Fruit fly (Drosophila melanogaster): ENCODE results near the gene Septin2.
A peak's percentile ranks its signal among the peaks of the same experiment; 100 is the strongest.

The Septin2 gene

dm6 chr3R:20557415-20558105 lies 30.6 kb downstream of the Septin2 start, which contains the start of the genes DPCoAC and CG5180 (continued):
- TF ChIP-seq CG1792 (GFP tag; optimal IDR thresholded peaks at IDR 0.05): peak; percentile 33
- TF ChIP-seq az2 (GFP tag; optimal IDR thresholded peaks at IDR 0.05): peak; percentile 41
- peak; percentile 0 for TF ChIP-seq D (optimal IDR thresholded peaks at IDR 0.05)
- TF ChIP-seq D (GFP tag; optimal IDR thresholded peaks at IDR 0.05): peak; percentile 40
- no peak; the same call in 2 of the 3 replicates for TF ChIP-seq ase (GFP tag; IDR thresholded peaks at IDR 0.05)
- TF ChIP-seq Bteb2 (GFP tag; optimal IDR thresholded peaks at IDR 0.05): peak; percentile 37
- no peak for TF ChIP-seq disco-r (GFP tag; optimal IDR thresholded peaks at IDR 0.05)
- TF ChIP-seq vnd (GFP tag; IDR thresholded peaks at IDR 0.05; ENCODE audit: partially characterized antibody): peak; percentile 44; the same call in 2 of the 3 replicates
- peak; percentile 53 for TF ChIP-seq CG30431 (GFP tag; optimal IDR thresholded peaks at IDR 0.05)
- TF ChIP-seq corto (GFP tag; optimal IDR thresholded peaks at IDR 0.05): no peak
- peak; percentile 25 for TF ChIP-seq unpg (GFP tag; optimal IDR thresholded peaks at IDR 0.05)
- no peak for TF ChIP-seq dan (GFP tag; IDR thresholded peaks at IDR 0.05)
- no peak for TF ChIP-seq hth (optimal IDR thresholded peaks at IDR 0.05)
- peak; percentile 15 for TF ChIP-seq Hand (GFP tag; optimal IDR thresholded peaks at IDR 0.05)
- TF ChIP-seq CG13123 (GFP tag; optimal IDR thresholded peaks at IDR 0.05): peak; percentile 51
- TF ChIP-seq gcm2 (GFP tag; optimal IDR thresholded peaks at IDR 0.05): no peak
- peak; percentile 68 for TF ChIP-seq sug (tag; optimal IDR thresholded peaks at IDR 0.05)
- no peak for TF ChIP-seq aop (GFP tag; IDR thresholded peaks at IDR 0.05)
- TF ChIP-seq mirr (GFP tag; optimal IDR thresholded peaks at IDR 0.05): peak; percentile 50
- TF ChIP-seq CG14441 (GFP tag; IDR thresholded peaks at IDR 0.05): peak; percentile 80
- TF ChIP-seq pum (GFP tag; optimal IDR thresholded peaks at IDR 0.05): peak; percentile 64
- peak; percentile 45 for TF ChIP-seq Camta (GFP tag; optimal IDR thresholded peaks at IDR 0.05)
- TF ChIP-seq D19B (GFP tag; optimal IDR thresholded peaks at IDR 0.05): no peak

dm6 chr3R:20557114-20557414 lies 31.1 kb downstream of the Septin2 start:
- TF ChIP-seq crp (GFP tag; optimal IDR thresholded peaks at IDR 0.05) (peak; percentile 14 to 33), Pdp1 (GFP tag; optimal IDR thresholded peaks at IDR 0.05) (peak in 1 of 2 experiments; percentile 90), insv (GFP tag; optimal IDR thresholded peaks at IDR 0.05) (peak in 1 of 2 experiments; percentile 82), cg (GFP tag; optimal IDR thresholded peaks at IDR 0.05) (peak; percentile 80), CG15479 (GFP tag; optimal IDR thresholded peaks at IDR 0.05) (peak; percentile 28), CG7839 (tag; optimal IDR thresholded peaks at IDR 0.05) (no peak), Side (GFP tag; optimal IDR thresholded peaks at IDR 0.05) (no peak), CG17829 (tag; optimal IDR thresholded peaks at IDR 0.05) (no peak)

- TF ChIP-seq al (GFP tag; IDR thresholded peaks at IDR 0.05) (peak; percentile 89), tup (GFP tag; optimal IDR thresholded peaks at IDR 0.05) (no peak), tap (tag; optimal IDR thresholded peaks at IDR 0.05) (peak; percentile 65), CG4820 (GFP tag; optimal IDR thresholded peaks at IDR 0.05) (peak; percentile 57), lbe (GFP tag; optimal IDR thresholded peaks at IDR 0.05) (no peak), ham (GFP tag; IDR thresholded peaks at IDR 0.05) (0 out of 2 replicates have a peak, but pooled peaks have one; percentile 24), CG18764 (GFP tag; optimal IDR thresholded peaks at IDR 0.05) (peak; percentile 27), Antp (GFP tag; optimal IDR thresholded peaks at IDR 0.05) (peak; percentile 7), tgo (GFP tag; IDR thresholded peaks at IDR 0.05) (peak; percentile 83), CG17359 (tag; optimal IDR thresholded peaks at IDR 0.05) (peak; percentile 64), CG10565 (GFP tag; optimal IDR thresholded peaks at IDR 0.05) (no peak), CG7372 (GFP tag; IDR thresholded peaks at IDR 0.05) (peak; percentile 82), ewg (GFP tag; optimal IDR thresholded peaks at IDR 0.05) (peak; percentile 3), corto (GFP tag; optimal IDR thresholded peaks at IDR 0.05) (no peak), klu (GFP tag; IDR thresholded peaks at IDR 0.05) (peak; percentile 76), CG15011 (GFP tag; optimal IDR thresholded peaks at IDR 0.05) (peak; percentile 55), CHES-1-like (GFP tag; optimal IDR thresholded peaks at IDR 0.05) (no peak), CoRest (tag; optimal IDR thresholded peaks at IDR 0.05) (peak; percentile 65)
Measured at dm6 chr3R:20556281-20557113, 31.7 kb downstream of the Septin2 start.
